Worm (Caenorhabditis elegans) whole organism, young adult: Measurements from ENCODE around the gene F09G2.8.

Source experiments
- ZK185.1 ChIP-seq: sonication (generic microtip); optimal IDR thresholded peaks from 2 replicates; lab custom pipeline; 2016; ENCODE audit warnings: mild to moderate bottlenecking, missing genetic modification characterization, missing compliant biosample characterization; ENCODE audit not compliant: poor library complexity, severe bottlenecking
- ceh-58 ChIP-seq: fragments of 200-800 bp; sonication (Bioruptor generic); IDR thresholded peaks from 2 replicates; pipeline ENCODE4 v1.3.6; 2022; ENCODE audit warnings: missing genetic modification characterization, missing compliant biosample characterization
- ceh-79 ChIP-seq: sonication (generic microtip); optimal IDR thresholded peaks from 2 replicates; lab custom pipeline; 2017; ENCODE audit warnings: mild to moderate bottlenecking, missing genetic modification characterization, missing compliant biosample characterization
- dpff-1 ChIP-seq: sonication (generic microtip); optimal IDR thresholded peaks from 2 replicates; lab custom pipeline; 2017; ENCODE audit warnings: mild to moderate bottlenecking, missing genetic modification characterization, missing compliant biosample characterization
- fkh-3 ChIP-seq: sonication (generic microtip); optimal IDR thresholded peaks from 2 replicates; lab custom pipeline; 2016; ENCODE audit warnings: mild to moderate bottlenecking, missing genetic modification characterization, missing compliant biosample characterization
- lag-1 ChIP-seq: fragments of 200-800 bp; sonication (Bioruptor generic); IDR thresholded peaks from 2 replicates; pipeline ENCODE4 v1.3.6; 2022; ENCODE audit warnings: missing genetic modification reagents, missing genetic modification characterization, missing compliant biosample characterization
- lsy-27 ChIP-seq: sonication (generic microtip); optimal IDR thresholded peaks from 2 replicates; lab custom pipeline; 2017; ENCODE audit warnings: missing genetic modification characterization, mild to moderate bottlenecking, missing compliant biosample characterization, antibody characterized with exemption, missing genotype, borderline replicate concordance; ENCODE audit not compliant: insufficient read depth
- nhr-80 ChIP-seq: sonication (generic microtip); optimal IDR thresholded peaks from 2 replicates; lab custom pipeline; 2016; ENCODE audit warnings: missing genetic modification characterization, missing compliant biosample characterization
- rcor-1 ChIP-seq: fragments of 200-800 bp; sonication (Bioruptor generic); IDR thresholded peaks from 2 replicates; pipeline ENCODE4 v1.3.6; 2022; ENCODE audit warnings: missing genetic modification reagents, missing genetic modification characterization, missing compliant biosample characterization
- unc-62 ChIP-seq: fragments of 150-350 bp; optimal IDR thresholded peaks from 2 replicates; lab custom pipeline; 2014; ENCODE audit warnings: missing biosample characterization, missing genetic modification reagents, missing genetic modification characterization
- ztf-6 ChIP-seq: fragments of 200-800 bp; sonication (Bioruptor generic); IDR thresholded peaks from 2 replicates; pipeline ENCODE4 v1.3.6; 2022; ENCODE audit warnings: missing genetic modification reagents, missing genetic modification characterization, missing compliant biosample characterization

ce11 chrV:7201353-7201752 lies 7.9 kb upstream of the F09G2.8 start:
- TF ChIP-seq dpff-1 (tag; lab: Kevin White, UChicago) = no peak
- no peak for TF ChIP-seq nhr-80
- no peak for TF ChIP-seq ztf-6 (GFP tag; lab: Robert Waterston, UW)
- no peak for TF ChIP-seq ZK185.1 (tag; lab: Kevin White, UChicago)
- TF ChIP-seq rcor-1 (GFP tag; lab: Robert Waterston, UW) = no peak
- no peak for TF ChIP-seq lag-1 (GFP tag; lab: Robert Waterston, UW)
- TF ChIP-seq ceh-58 (GFP tag; lab: Robert Waterston, UW) = no peak
- TF ChIP-seq unc-62 = no peak
- no peak for TF ChIP-seq lsy-27
- TF ChIP-seq fkh-3 (tag; lab: Kevin White, UChicago) = no peak
- TF ChIP-seq ceh-79 = no peak
